Worm (Caenorhabditis elegans): ENCODE measurements around the gene F10B5.3.
A peak's percentile ranks its signal among the peaks of the same experiment; 100 is the strongest.

The F10B5.3 gene

DNA sequence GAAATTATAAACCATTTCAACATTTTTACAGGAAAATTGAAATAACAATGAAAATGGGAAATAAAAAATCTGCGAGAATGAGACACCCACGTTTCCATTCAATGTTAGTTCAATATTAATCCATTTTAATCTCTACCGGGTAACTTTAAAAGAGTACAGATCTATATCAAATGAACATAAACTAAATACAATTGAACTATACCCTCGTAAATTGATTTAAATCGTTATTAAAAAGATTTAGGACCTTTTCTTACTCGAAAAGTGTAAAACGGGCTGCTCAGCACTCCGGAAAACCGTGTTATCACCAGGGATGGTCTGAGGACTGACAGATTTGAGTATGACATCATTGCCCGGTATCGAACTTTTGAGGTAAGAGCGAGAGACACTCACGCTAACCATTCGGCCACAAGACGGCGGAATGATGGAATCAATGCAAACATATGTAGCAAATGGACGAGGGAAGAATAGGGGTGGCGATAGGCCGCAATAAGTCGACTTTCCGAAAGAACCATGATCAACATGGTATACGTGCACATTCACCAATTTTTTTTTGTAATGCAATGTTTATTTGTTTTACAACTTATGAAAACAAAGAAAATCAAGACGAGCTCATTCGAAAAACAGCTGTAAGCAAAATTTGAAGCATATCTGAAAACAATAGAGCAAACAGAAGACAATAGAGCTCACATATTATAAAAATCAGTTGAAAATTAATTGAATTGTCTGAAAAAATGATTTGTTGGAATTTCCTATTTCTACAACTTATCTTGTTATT, 42.7 kb downstream of the F10B5.3 start, which contains the start of the genes chst-1 and C41C4.9 (continued):
- TF ChIP-seq K09A11.1 (tag; optimal IDR thresholded peaks at IDR 0.05; ENCODE audit: insufficient read depth), result peak; percentile 79
- TF ChIP-seq C08G9.2 (tag; optimal IDR thresholded peaks at IDR 0.05), result peak; percentile 80
- peak; percentile 92 for TF ChIP-seq ceh-34 (tag; optimal IDR thresholded peaks at IDR 0.05)
- peak; percentile 88 for TF ChIP-seq Y22D7AL.16 (tag; optimal IDR thresholded peaks at IDR 0.05)
- TF ChIP-seq lim-6 (tag; optimal IDR thresholded peaks at IDR 0.05), result peak; percentile 76
- TF ChIP-seq hlh-30 (tag; optimal IDR thresholded peaks at IDR 0.05; ENCODE audit: insufficient read depth), result peak; percentile 69
- peak; percentile 88 for TF ChIP-seq ceh-14 (tag; optimal IDR thresholded peaks at IDR 0.05)
- TF ChIP-seq dve-1 (tag; optimal IDR thresholded peaks at IDR 0.05), result peak; percentile 90
- peak; percentile 94 for TF ChIP-seq fkh-6 (tag; optimal IDR thresholded peaks at IDR 0.05)
- peak; percentile 97 for TF ChIP-seq hlh-6 (tag; optimal IDR thresholded peaks at IDR 0.05)
- peak; percentile 88 for TF ChIP-seq hlh-15 (tag; optimal IDR thresholded peaks at IDR 0.05)
- TF ChIP-seq fkh-10 (GFP tag; optimal IDR thresholded peaks at IDR 0.05), result peak; percentile 74
- peak; percentile 97 for TF ChIP-seq elt-2 (tag; optimal IDR thresholded peaks at IDR 0.05)
- TF ChIP-seq rnt-1 (tag; optimal IDR thresholded peaks at IDR 0.05), result peak; percentile 91
- TF ChIP-seq ceh-18 (tag; optimal IDR thresholded peaks at IDR 0.05), result peak; percentile 88
- TF ChIP-seq ceh-30 (tag; optimal IDR thresholded peaks at IDR 0.05), result peak; percentile 73
- TF ChIP-seq ref-2 (tag; optimal IDR thresholded peaks at IDR 0.05), result no peak
- TF ChIP-seq ceh-6 (GFP tag; optimal IDR thresholded peaks at IDR 0.05), result peak; percentile 96
- TF ChIP-seq pha-2 (tag; optimal IDR thresholded peaks at IDR 0.05), result peak; percentile 92
- peak; percentile 91 for TF ChIP-seq hlh-13 (GFP tag; optimal IDR thresholded peaks at IDR 0.05)
- peak; percentile 90 for TF ChIP-seq syd-9 (tag; optimal IDR thresholded peaks at IDR 0.05)
- peak; percentile 86 for TF ChIP-seq dmd-4 (tag; optimal IDR thresholded peaks at IDR 0.05; ENCODE audit: borderline replicate concordance)
- no peak for TF ChIP-seq pha-4 (tag; optimal IDR thresholded peaks at IDR 0.05)
- peak; percentile 77 for TF ChIP-seq ets-4 (tag; optimal IDR thresholded peaks at IDR 0.05)
- TF ChIP-seq ceh-9 (tag; optimal IDR thresholded peaks at IDR 0.05), result peak; percentile 89
- TF ChIP-seq che-1 (tag; optimal IDR thresholded peaks at IDR 0.05), result peak; percentile 92
- peak; percentile 90 for TF ChIP-seq tbx-2 (tag; optimal IDR thresholded peaks at IDR 0.05)
- TF ChIP-seq unc-86 (tag; optimal IDR thresholded peaks at IDR 0.05), result peak; percentile 90
- no peak for TF ChIP-seq odd-2 (tag; optimal IDR thresholded peaks at IDR 0.05)
- TF ChIP-seq nhr-11 (tag; optimal IDR thresholded peaks at IDR 0.05), result no peak
- peak; percentile 96 for TF ChIP-seq ztf-16 (tag; optimal IDR thresholded peaks at IDR 0.05)
- TF ChIP-seq K02D7.2 (tag; optimal IDR thresholded peaks at IDR 0.05), result peak; percentile 89
- no peak for TF ChIP-seq ama-1 (optimal IDR thresholded peaks at IDR 0.05)

DNA sequence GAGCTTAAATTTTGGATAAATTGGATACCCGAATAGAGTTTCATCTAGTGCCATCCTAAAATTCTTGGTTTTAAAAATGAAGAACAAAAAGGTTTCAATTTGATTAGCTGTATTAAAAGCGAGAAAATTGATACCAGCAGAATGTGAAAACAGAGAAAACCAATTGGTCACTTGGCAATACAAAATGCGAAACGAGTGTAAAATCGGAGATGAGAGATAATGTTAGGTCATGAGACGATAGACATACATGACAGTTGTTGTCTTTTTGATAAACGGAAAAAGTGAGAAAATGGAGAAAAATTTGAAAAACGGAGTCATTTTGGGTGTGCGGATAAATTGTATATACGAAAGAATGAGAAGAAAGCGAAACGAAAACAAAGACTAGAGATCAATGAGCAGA, 44.8 kb downstream of the F10B5.3 start, which contains the start of gene sfxn-5:
sfxn-5 (minus strand) TSS at position 55 of the 400 bp plus-strand sequence.
- TF ChIP-seq hlh-6 (tag; optimal IDR thresholded peaks at IDR 0.05) (no peak), tbx-2 (tag; optimal IDR thresholded peaks at IDR 0.05) (no peak), unc-55 (GFP tag; optimal IDR thresholded peaks at IDR 0.05) (peak; percentile 35), hlh-13 (GFP tag; optimal IDR thresholded peaks at IDR 0.05) (no peak), unc-86 (tag; optimal IDR thresholded peaks at IDR 0.05) (no peak), fkh-10 (GFP tag; optimal IDR thresholded peaks at IDR 0.05) (no peak), lim-6 (tag; optimal IDR thresholded peaks at IDR 0.05) (no peak), F13H6.1 (tag; optimal IDR thresholded peaks at IDR 0.05) (no peak), npax-4 (tag; optimal IDR thresholded peaks at IDR 0.05) (no peak), ceh-18 (tag; optimal IDR thresholded peaks at IDR 0.05) (peak; percentile 50)

DNA sequence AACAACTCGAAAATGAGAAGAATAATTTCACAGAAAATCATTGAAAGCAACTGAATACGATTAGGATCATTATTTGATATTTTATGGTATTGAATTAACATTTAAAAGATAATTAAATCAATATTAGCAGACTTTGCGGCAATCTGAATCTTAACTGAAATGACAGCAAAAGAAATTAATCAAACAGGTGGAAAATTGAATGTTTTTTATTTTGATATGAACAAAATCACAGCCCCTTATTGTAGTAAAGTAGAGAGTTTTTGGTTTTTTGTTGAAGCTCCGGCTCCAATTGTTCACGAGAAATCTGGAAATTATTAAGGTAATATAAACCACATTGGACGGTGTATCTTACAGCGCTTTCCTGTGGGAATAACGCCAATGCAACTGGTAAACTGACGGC, 47.8 kb downstream of the F10B5.3 start, which contains the start of gene sre-2:
sre-2 (minus strand) TSS at position 101 of the 400 bp plus-strand sequence.
- no peak for TF ChIP-seq ceh-19 (GFP tag; optimal IDR thresholded peaks at IDR 0.05)
- no peak for TF ChIP-seq fax-1 (tag; optimal IDR thresholded peaks at IDR 0.05)
- TF ChIP-seq elt-2 (tag; optimal IDR thresholded peaks at IDR 0.05), result no peak
- TF ChIP-seq hlh-8 (tag; optimal IDR thresholded peaks at IDR 0.05), result no peak
- no peak for TF ChIP-seq lim-6 (tag; optimal IDR thresholded peaks at IDR 0.05)
- no peak for TF ChIP-seq ceh-18 (tag; optimal IDR thresholded peaks at IDR 0.05)
- TF ChIP-seq unc-86 (tag; optimal IDR thresholded peaks at IDR 0.05), result no peak
- no peak for TF ChIP-seq tbx-2 (tag; optimal IDR thresholded peaks at IDR 0.05)
- no peak for TF ChIP-seq ceh-31 (tag; optimal IDR thresholded peaks at IDR 0.05)
- TF ChIP-seq ztf-16 (tag; optimal IDR thresholded peaks at IDR 0.05), result no peak
- no peak for TF ChIP-seq zip-5 (tag; optimal IDR thresholded peaks at IDR 0.05)
- no peak for TF ChIP-seq ceh-45 (GFP tag; IDR thresholded peaks at IDR 0.05)
- no peak for TF ChIP-seq lin-11 (tag; optimal IDR thresholded peaks at IDR 0.05)
- no peak for TF ChIP-seq ets-4 (tag; optimal IDR thresholded peaks at IDR 0.05)
- no peak for TF ChIP-seq C08G9.2 (tag; optimal IDR thresholded peaks at IDR 0.05)

Measured in whole organism, late embryonic.